Fruit fly (Drosophila melanogaster) S2 (cell line): Measurements from ENCODE around the gene Ire1.

ENCODE experiments used
- CG8478 ChIP-seq: fragments of >200 bp; optimal IDR thresholded peaks from 2 replicates; lab custom pipeline; 2018
- CTCF ChIP-seq, 2 experiments: fragments of >200 bp; optimal IDR thresholded peaks; 2 replicates each; lab custom pipeline; 2018

The Ire1 gene

dm6 chr3R:19813217-19813616 is 47.9 kb downstream of the Ire1 start:
- TF ChIP-seq CTCF (optimal IDR thresholded peaks at IDR 0.05; lab: Kevin White, UChicago) (no peak), CG8478 (lab: Kevin White, UChicago) (no peak)

- no peak for TF ChIP-seq CTCF (optimal IDR thresholded peaks at IDR 0.05; lab: Kevin White, UChicago)
- TF ChIP-seq CG8478 (lab: Kevin White, UChicago) = no peak
These were observed 48.6 kb downstream of the Ire1 start for dm6 chr3R:19812472-19812871.

- TF ChIP-seq CG8478 (lab: Kevin White, UChicago) = no peak
- no peak for TF ChIP-seq CTCF (optimal IDR thresholded peaks at IDR 0.05; lab: Kevin White, UChicago)
These were observed 49.6 kb downstream of the Ire1 start for dm6 chr3R:19811510-19811909.

- TF ChIP-seq CTCF (optimal IDR thresholded peaks at IDR 0.05; lab: Kevin White, UChicago) (no peak), CG8478 (lab: Kevin White, UChicago) (no peak)
These were observed 52.7 kb downstream of the Ire1 start for dm6 chr3R:19808430-19808756.

dm6 chr3R:19807745-19808429 is 53.2 kb downstream of the Ire1 start:
- no peak for TF ChIP-seq CTCF (optimal IDR thresholded peaks at IDR 0.05; lab: Kevin White, UChicago)

- TF ChIP-seq CG8478 (lab: Kevin White, UChicago) (no peak), CTCF (optimal IDR thresholded peaks at IDR 0.05; lab: Kevin White, UChicago) (no peak)
These were observed 53.9 kb downstream of the Ire1 start for dm6 chr3R:19807148-19807547.

- TF ChIP-seq CG8478 (lab: Kevin White, UChicago) (no peak), CTCF (optimal IDR thresholded peaks at IDR 0.05; lab: Kevin White, UChicago) (no peak)
These were observed 56.2 kb downstream of the Ire1 start for dm6 chr3R:19804905-19805304.
